Worm (Caenorhabditis elegans) whole organism, young adult: ENCODE results near the gene rfth-1.

ENCODE experiments used
- C06A6.2 ChIP-seq: fragments of 200-800 bp; sonication (Bioruptor generic); conservative IDR thresholded peaks from 2 replicates; pipeline ENCODE4 v1.3.6; 2022; ENCODE audit warnings: missing genetic modification characterization, missing compliant biosample characterization
- F10E7.11 ChIP-seq: sonication (generic microtip); optimal IDR thresholded peaks from 2 replicates; lab custom pipeline; 2017; ENCODE audit warnings: mild to moderate bottlenecking, missing genetic modification characterization, moderate library complexity, missing compliant biosample characterization
- F22D6.2 ChIP-seq: sonication (generic microtip); optimal IDR thresholded peaks from 2 replicates; lab custom pipeline; 2016; ENCODE audit warnings: mild to moderate bottlenecking, missing genetic modification characterization, missing compliant biosample characterization
- F52B5.7 ChIP-seq: sonication (generic microtip); optimal IDR thresholded peaks from 2 replicates; lab custom pipeline; 2016; ENCODE audit warnings: mild to moderate bottlenecking, missing genetic modification characterization, missing compliant biosample characterization
- K11D2.4 ChIP-seq: fragments of 200-800 bp; sonication (Bioruptor generic); IDR thresholded peaks from 2 replicates; pipeline ENCODE4 v1.3.6; 2022; ENCODE audit warnings: missing genetic modification reagents, missing genetic modification characterization, missing compliant biosample characterization
- T26A5.8 ChIP-seq: sonication (generic microtip); optimal IDR thresholded peaks from 2 replicates; lab custom pipeline; 2016; ENCODE audit warnings: missing genetic modification characterization, missing compliant biosample characterization
- Y56A3A.18 ChIP-seq: fragments of 200-800 bp; sonication (Bioruptor generic); IDR thresholded peaks from 2 replicates; pipeline ENCODE4 v1.3.6; 2022; ENCODE audit warnings: missing genetic modification reagents, missing genetic modification characterization, missing compliant biosample characterization
- Y79H2A.3 ChIP-seq: fragments of 200-800 bp; sonication (Bioruptor generic); conservative IDR thresholded peaks from 2 replicates; pipeline ENCODE4 v1.3.6; 2022; ENCODE audit warnings: missing genetic modification reagents, missing genetic modification characterization, missing compliant biosample characterization
- akir-1 ChIP-seq: fragments of 200-800 bp; sonication (Bioruptor generic); optimal IDR thresholded peaks from 2 replicates; lab custom pipeline; 2018; ENCODE audit warnings: mild to moderate bottlenecking, missing genetic modification characterization, moderate library complexity, missing compliant biosample characterization
- atf-7 ChIP-seq: sonication (generic microtip); optimal IDR thresholded peaks from 2 replicates; lab custom pipeline; 2017; ENCODE audit warnings: mild to moderate bottlenecking, missing genetic modification characterization, missing compliant biosample characterization
- attf-6 ChIP-seq: fragments of 200-800 bp; sonication (Bioruptor generic); IDR thresholded peaks from 2 replicates; pipeline ENCODE4 v1.3.6; 2022; ENCODE audit warnings: missing genetic modification reagents, missing genetic modification characterization, missing compliant biosample characterization
- bed-2 ChIP-seq: fragments of 200-800 bp; sonication (Bioruptor generic); IDR thresholded peaks from 2 replicates; pipeline ENCODE4 v1.3.6; 2022; ENCODE audit warnings: missing genetic modification reagents, missing genetic modification characterization, missing compliant biosample characterization
- cebp-1 ChIP-seq, 2 experiments: fragments of 200-800 bp in 1 of 2; sonication (Bioruptor generic) in 1 of 2; sonication (generic microtip) in 1 of 2; IDR thresholded peaks in 1 of 2; optimal IDR thresholded peaks in 1 of 2; 2 replicates each; pipeline versions ENCODE4 v1.3.6 to Lab custom; 2017 to 2022; ENCODE audit warnings: missing compliant biosample characterization in 2 of 2, missing genetic modification characterization in 2 of 2, mild to moderate bottlenecking in 1 of 2, missing genetic modification reagents in 1 of 2, moderate library complexity in 1 of 2
- cebp-2 ChIP-seq: fragments of 200-800 bp; sonication (Bioruptor generic); IDR thresholded peaks from 2 replicates; pipeline ENCODE4 v1.3.6; 2022; ENCODE audit warnings: missing genetic modification characterization, missing compliant biosample characterization
- ceh-27 ChIP-seq: fragments of 200-800 bp; sonication (Bioruptor generic); optimal IDR thresholded peaks from 2 replicates; lab custom pipeline; 2018; ENCODE audit warnings: mild to moderate bottlenecking, missing genetic modification characterization, moderate library complexity, missing compliant biosample characterization
- chd-7 ChIP-seq: sonication (generic microtip); optimal IDR thresholded peaks from 2 replicates; lab custom pipeline; 2016; ENCODE audit warnings: mild to moderate bottlenecking, missing genetic modification characterization, moderate library complexity, missing compliant biosample characterization
- dox-1 ChIP-seq: fragments of 200-800 bp; sonication (Bioruptor generic); IDR thresholded peaks from 2 replicates; pipeline ENCODE4 v1.3.6; 2022; ENCODE audit warnings: missing genetic modification reagents, missing genetic modification characterization, missing compliant biosample characterization
- egrh-3 ChIP-seq: fragments of 200-800 bp; sonication (Bioruptor generic); IDR thresholded peaks from 2 replicates; pipeline ENCODE4 v1.3.6; 2022; ENCODE audit warnings: missing genetic modification reagents, missing genetic modification characterization, missing compliant biosample characterization
- ekl-4 ChIP-seq: fragments of 200-800 bp; sonication (Bioruptor generic); IDR thresholded peaks from 2 replicates; pipeline ENCODE4 v1.3.6; 2022; ENCODE audit warnings: missing genetic modification reagents, missing genetic modification characterization, missing compliant biosample characterization
- hmg-1.2 ChIP-seq: fragments of 200-800 bp; sonication (Bioruptor generic); IDR thresholded peaks from 2 replicates; pipeline ENCODE4 v1.3.6; 2022; ENCODE audit warnings: missing genetic modification reagents, missing genetic modification characterization, missing compliant biosample characterization
- let-526 ChIP-seq: fragments of 200-800 bp; sonication (Bioruptor generic); IDR thresholded peaks from 2 replicates; pipeline ENCODE4 v1.3.6; 2022; ENCODE audit warnings: missing genetic modification reagents, missing genetic modification characterization, missing compliant biosample characterization
- lin-35 ChIP-seq, 3 experiments: fragments of 150-350 bp in 2 of 3; sonication (generic microtip) in 1 of 3; optimal IDR thresholded peaks; 2 replicates each; lab custom pipeline; 2014 to 2018; ENCODE audit warnings: missing biosample characterization in 3 of 3, missing genetic modification characterization in 3 of 3, missing genetic modification reagents in 3 of 3
- lin-54 ChIP-seq: fragments of 200-800 bp; sonication (Bioruptor generic); optimal IDR thresholded peaks from 2 replicates; lab custom pipeline; 2018; ENCODE audit warnings: mild to moderate bottlenecking, missing genetic modification characterization, missing compliant biosample characterization
- lir-1 ChIP-seq: fragments of 200-800 bp; sonication (Bioruptor generic); conservative IDR thresholded peaks from 2 replicates; pipeline ENCODE4 v1.3.6; 2022; ENCODE audit warnings: missing genetic modification reagents, missing genetic modification characterization, missing compliant biosample characterization
- lsl-1 ChIP-seq: fragments of 200-800 bp; sonication (Bioruptor generic); optimal IDR thresholded peaks from 2 replicates; lab custom pipeline; 2018; ENCODE audit warnings: mild to moderate bottlenecking, missing genetic modification characterization, moderate library complexity, missing compliant biosample characterization
- lsy-27 ChIP-seq: sonication (generic microtip); optimal IDR thresholded peaks from 2 replicates; lab custom pipeline; 2017; ENCODE audit warnings: missing genetic modification characterization, mild to moderate bottlenecking, missing compliant biosample characterization, antibody characterized with exemption, missing genotype, borderline replicate concordance; ENCODE audit not compliant: insufficient read depth
- mcd-1 ChIP-seq: fragments of 200-800 bp; sonication (Bioruptor generic); IDR thresholded peaks from 2 replicates; pipeline ENCODE4 v1.3.6; 2022; ENCODE audit warnings: missing genetic modification reagents, missing genetic modification characterization, missing compliant biosample characterization
- nfya-2 ChIP-seq: fragments of 200-800 bp; sonication (Bioruptor generic); IDR thresholded peaks from 2 replicates; pipeline ENCODE4 v1.3.6; 2022; ENCODE audit warnings: missing genetic modification reagents, missing genetic modification characterization, missing compliant biosample characterization
- nhr-27 ChIP-seq: fragments of 200-800 bp; sonication (Bioruptor generic); optimal IDR thresholded peaks from 2 replicates; lab custom pipeline; 2018; ENCODE audit warnings: mild to moderate bottlenecking, missing genetic modification characterization, moderate library complexity, missing compliant biosample characterization
- nhr-80 ChIP-seq: sonication (generic microtip); optimal IDR thresholded peaks from 2 replicates; lab custom pipeline; 2016; ENCODE audit warnings: missing genetic modification characterization, missing compliant biosample characterization
- rpc-1 ChIP-seq, 2 experiments: fragments of 150-350 bp in 1 of 2; sonication (generic microtip) in 1 of 2; optimal IDR thresholded peaks; 2 replicates each; lab custom pipeline; 2014 to 2018; ENCODE audit warnings: missing biosample characterization in 1 of 2, missing genetic modification characterization in 1 of 2, missing genetic modification reagents in 1 of 2, missing genotype in 1 of 2
- sdz-38 ChIP-seq: sonication (generic microtip); optimal IDR thresholded peaks from 2 replicates; lab custom pipeline; 2016; ENCODE audit warnings: missing genotype, missing genetic modification characterization, missing compliant biosample characterization
- snpc-1.3 ChIP-seq: sonication (generic microtip); optimal IDR thresholded peaks from 2 replicates; lab custom pipeline; 2017; ENCODE audit warnings: missing genetic modification characterization, mild to moderate bottlenecking, missing compliant biosample characterization, antibody characterized with exemption, moderate library complexity, missing genotype, missing genetic modification reagents; ENCODE audit not compliant: insufficient read depth
- snpc-4 ChIP-seq, 5 experiments: fragments of 150-350 bp in 1 of 5; sonication (generic microtip) in 4 of 5; optimal IDR thresholded peaks; 2 replicates each; lab custom pipeline; 2014 to 2018; ENCODE audit warnings: missing genetic modification characterization in 5 of 5, missing biosample characterization in 3 of 5, antibody characterized with exemption in 2 of 5, mild to moderate bottlenecking in 2 of 5, missing compliant biosample characterization in 2 of 5, missing genotype in 2 of 5, moderate library complexity in 2 of 5, missing genetic modification reagents in 1 of 5
- tbp1 ChIP-seq: fragments of 200-800 bp; sonication (Bioruptor generic); optimal IDR thresholded peaks from 2 replicates; lab custom pipeline; 2018; ENCODE audit warnings: mild to moderate bottlenecking, missing genetic modification characterization, missing compliant biosample characterization
- ztf-18 ChIP-seq: sonication (generic microtip); optimal IDR thresholded peaks from 2 replicates; lab custom pipeline; 2016; ENCODE audit warnings: missing genotype, mild to moderate bottlenecking, missing genetic modification characterization, missing compliant biosample characterization
- ztf-28 ChIP-seq: fragments of 200-800 bp; sonication (Bioruptor generic); IDR thresholded peaks from 2 replicates; pipeline ENCODE4 v1.3.6; 2022; ENCODE audit warnings: missing genetic modification reagents, missing genetic modification characterization, missing compliant biosample characterization

Gene rfth-1

ce11 chrIV:4473767-4474166 lies 37.3 kb downstream of the rfth-1 start (continued):
- TF ChIP-seq Y79H2A.3 (GFP tag; lab: Robert Waterston, UW): no peak
- no peak for TF ChIP-seq bed-2 (GFP tag; lab: Robert Waterston, UW)
- peak; percentile 51; the same call in 1 of the 2 replicates for TF ChIP-seq egrh-3 (GFP tag; lab: Robert Waterston, UW)
- TF ChIP-seq ekl-4: no peak
- no peak for TF ChIP-seq snpc-1.3 (tag; lab: Kevin White, UChicago)
- no peak for TF ChIP-seq ztf-18
- TF ChIP-seq rpc-1 (optimal IDR thresholded peaks at IDR 0.05; lab: Kevin White, UChicago): no peak
- TF ChIP-seq rpc-1 (tag; optimal IDR thresholded peaks at IDR 0.05; lab: Kevin White, UChicago): no peak
- TF ChIP-seq lsl-1 (GFP tag; lab: Kevin White, UChicago): no peak
- TF ChIP-seq lin-54: no peak
- TF ChIP-seq akir-1 (GFP tag; lab: Kevin White, UChicago): no peak
- TF ChIP-seq lin-35 (GFP tag; optimal IDR thresholded peaks at IDR 0.05; lab: Kevin White, UChicago): no peak
- no peak for TF ChIP-seq sdz-38 (tag; lab: Kevin White, UChicago)
- TF ChIP-seq atf-7 (tag; lab: Kevin White, UChicago): peak; percentile 60
- no peak for TF ChIP-seq C06A6.2 (GFP tag; lab: Robert Waterston, UW)
- TF ChIP-seq snpc-4 (GFP tag; optimal IDR thresholded peaks at IDR 0.05; lab: Kevin White, UChicago): no peak
- TF ChIP-seq snpc-4 (tag; optimal IDR thresholded peaks at IDR 0.05; lab: Kevin White, UChicago): no peak
- no peak for TF ChIP-seq cebp-2 (GFP tag; lab: Robert Waterston, UW)
- TF ChIP-seq K11D2.4 (GFP tag; lab: Robert Waterston, UW): peak; percentile 12; the same call in 1 of the 2 replicates
- no peak for TF ChIP-seq T26A5.8 (tag; lab: Kevin White, UChicago)
- TF ChIP-seq nhr-27 (tag; lab: Kevin White, UChicago): no peak
- no peak for TF ChIP-seq nfya-2
- no peak for TF ChIP-seq F22D6.2 (tag; lab: Kevin White, UChicago)

DNA sequence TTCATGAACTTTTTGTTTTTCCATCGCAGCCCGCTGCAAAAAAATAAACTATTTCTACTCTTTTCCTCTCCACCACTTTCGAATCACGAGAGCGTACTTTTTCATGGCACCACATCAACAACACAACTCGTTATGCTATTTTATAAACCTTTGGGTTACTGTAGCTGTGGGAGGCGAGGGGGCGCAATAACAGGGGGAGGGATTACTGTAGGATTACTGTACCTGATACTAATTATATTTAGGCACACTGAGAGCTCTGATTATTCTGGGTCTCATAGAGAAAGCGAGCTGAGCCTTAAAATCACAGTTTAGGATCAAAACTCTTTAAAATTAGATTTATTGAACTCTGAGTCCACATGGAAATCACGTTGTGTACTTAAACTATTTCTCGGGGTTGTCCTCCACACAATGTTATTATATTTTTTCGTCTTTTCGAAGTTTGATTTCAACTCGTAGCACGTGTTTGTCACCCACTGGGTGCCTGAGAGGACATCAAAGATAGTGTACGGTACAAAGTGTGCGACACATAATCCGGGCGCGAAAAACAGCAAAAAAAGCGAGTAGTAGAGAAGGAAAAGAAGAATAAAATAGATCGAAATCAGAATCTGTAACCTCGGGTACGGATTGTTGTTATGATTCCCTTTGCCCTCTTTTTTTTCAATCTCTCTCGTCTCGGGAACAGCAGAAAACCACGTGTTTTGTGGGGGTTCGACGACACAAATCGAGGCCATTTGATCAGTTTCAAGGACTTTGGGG lies 38.5 kb downstream of the rfth-1 start:
- TF ChIP-seq attf-6 (GFP tag; lab: Robert Waterston, UW): 0 out of 2 replicates have a peak, but pooled peaks have one; percentile 23
- TF ChIP-seq tbp1 (GFP tag; lab: Kevin White, UChicago): peak; percentile 11
- TF ChIP-seq Y79H2A.3 (GFP tag; lab: Robert Waterston, UW): no peak
- TF ChIP-seq lsy-27 (tag; lab: Kevin White, UChicago): no peak
- 0 out of 2 replicates have a peak, but pooled peaks have one; percentile 6 for TF ChIP-seq Y56A3A.18 (GFP tag; lab: Robert Waterston, UW)
- TF ChIP-seq lin-35 (GFP tag; optimal IDR thresholded peaks at IDR 0.05; lab: Kevin White, UChicago): peak in 1 of 3 experiments; percentile 14
- peak; percentile 8; the same call in 1 of the 2 replicates for TF ChIP-seq let-526
- peak; percentile 30 for TF ChIP-seq nhr-80
- TF ChIP-seq F52B5.7: no peak
- TF ChIP-seq K11D2.4 (GFP tag; lab: Robert Waterston, UW): 0 out of 2 replicates have a peak, but pooled peaks have one; percentile 10
- TF ChIP-seq chd-7 (tag; lab: Kevin White, UChicago): peak; percentile 11
- TF ChIP-seq cebp-1 (GFP tag; IDR thresholded peaks at IDR 0.05; lab: Robert Waterston, UW): no peak
- TF ChIP-seq cebp-1 (tag; optimal IDR thresholded peaks at IDR 0.05; lab: Kevin White, UChicago): peak; percentile 44
- no peak for TF ChIP-seq F10E7.11 (tag; lab: Kevin White, UChicago)
- no peak for TF ChIP-seq dox-1 (GFP tag; lab: Robert Waterston, UW)
- no peak; the same call in 1 of the 2 replicates for TF ChIP-seq hmg-1.2
- 0 out of 2 replicates have a peak, but pooled peaks have one; percentile 19 for TF ChIP-seq lir-1
- peak; percentile 11 for TF ChIP-seq ceh-27
- peak; percentile 5; the same call in 1 of the 2 replicates for TF ChIP-seq mcd-1
- no peak for TF ChIP-seq ztf-28 (GFP tag; lab: Robert Waterston, UW)
